Worm (Caenorhabditis elegans) whole organism, late embryonic: ENCODE data around the gene fan-1.
"Not testable (repeated sequence)": the region's sequence is repeated elsewhere in the genome, so short reads cannot be mapped to it uniquely, and the experiment has no call there.

Experiments
- C38D4.7 ChIP-seq: fragments of 200-800 bp; sonication (Bioruptor generic); optimal IDR thresholded peaks from 2 replicates; lab custom pipeline; 2018; ENCODE audit warnings: mild to moderate bottlenecking, missing genetic modification characterization, moderate library complexity, missing compliant biosample characterization
- F13H6.1 ChIP-seq: sonication (generic microtip); optimal IDR thresholded peaks from 2 replicates; lab custom pipeline; 2016; ENCODE audit warnings: missing genetic modification characterization, missing compliant biosample characterization
- ama-1 ChIP-seq: fragments of 150-350 bp; optimal IDR thresholded peaks from 2 replicates; lab custom pipeline; 2014
- ceh-14 ChIP-seq: sonication (generic microtip); optimal IDR thresholded peaks from 2 replicates; lab custom pipeline; 2016; ENCODE audit warnings: missing genotype, missing genetic modification characterization, missing compliant biosample characterization
- ceh-19 ChIP-seq: fragments of 200-800 bp; sonication (Bioruptor generic); optimal IDR thresholded peaks from 2 replicates; lab custom pipeline; 2018; ENCODE audit warnings: mild to moderate bottlenecking, missing genetic modification characterization, missing compliant biosample characterization
- ceh-2 ChIP-seq: sonication (generic microtip); optimal IDR thresholded peaks from 2 replicates; lab custom pipeline; 2016; ENCODE audit warnings: missing genotype, missing genetic modification characterization, missing compliant biosample characterization
- ceh-22 ChIP-seq: sonication (generic microtip); optimal IDR thresholded peaks from 2 replicates; lab custom pipeline; 2017; ENCODE audit warnings: missing biosample characterization, missing genetic modification characterization
- ceh-24 ChIP-seq: sonication (generic microtip); optimal IDR thresholded peaks from 2 replicates; lab custom pipeline; 2016; ENCODE audit warnings: mild to moderate bottlenecking, missing genetic modification characterization, missing compliant biosample characterization
- ceh-34 ChIP-seq: sonication (generic microtip); optimal IDR thresholded peaks from 2 replicates; lab custom pipeline; 2016; ENCODE audit warnings: mild to moderate bottlenecking, missing genetic modification characterization, missing compliant biosample characterization
- ceh-48 ChIP-seq: sonication (generic microtip); optimal IDR thresholded peaks from 2 replicates; lab custom pipeline; 2016; ENCODE audit warnings: missing genetic modification characterization, inconsistent platforms, missing compliant biosample characterization
- ceh-6 ChIP-seq: fragments of 200-800 bp; sonication (Bioruptor generic); optimal IDR thresholded peaks from 2 replicates; lab custom pipeline; 2018; ENCODE audit warnings: mild to moderate bottlenecking, missing genetic modification characterization, missing compliant biosample characterization
- dve-1 ChIP-seq: sonication (generic microtip); optimal IDR thresholded peaks from 2 replicates; lab custom pipeline; 2017; ENCODE audit warnings: antibody characterized with exemption, mild to moderate bottlenecking, missing genetic modification characterization, missing compliant biosample characterization
- fax-1 ChIP-seq: sonication (generic microtip); optimal IDR thresholded peaks from 2 replicates; lab custom pipeline; 2016; ENCODE audit warnings: missing genotype, missing genetic modification characterization, missing compliant biosample characterization
- fkh-10 ChIP-seq: fragments of 150-350 bp; optimal IDR thresholded peaks from 2 replicates; lab custom pipeline; 2014; ENCODE audit warnings: missing biosample characterization, missing genetic modification reagents, missing genetic modification characterization
- gmeb-2 ChIP-seq: sonication (generic microtip); optimal IDR thresholded peaks from 2 replicates; lab custom pipeline; 2016; ENCODE audit warnings: missing genetic modification characterization, inconsistent platforms, missing compliant biosample characterization
- hlh-15 ChIP-seq: sonication (generic microtip); optimal IDR thresholded peaks from 2 replicates; lab custom pipeline; 2016; ENCODE audit warnings: missing genetic modification characterization, missing compliant biosample characterization
- hlh-6 ChIP-seq: sonication (generic microtip); optimal IDR thresholded peaks from 2 replicates; lab custom pipeline; 2016; ENCODE audit warnings: missing genotype, missing genetic modification characterization, missing compliant biosample characterization
- lim-6 ChIP-seq: sonication (generic microtip); optimal IDR thresholded peaks from 2 replicates; lab custom pipeline; 2016; ENCODE audit warnings: missing genetic modification characterization, missing compliant biosample characterization
- lin-11 ChIP-seq: fragments of 200-800 bp; sonication (Bioruptor generic); optimal IDR thresholded peaks from 2 replicates; lab custom pipeline; 2018; ENCODE audit warnings: mild to moderate bottlenecking, missing genetic modification characterization, missing compliant biosample characterization
- madf-2 ChIP-seq: sonication (generic microtip); optimal IDR thresholded peaks from 2 replicates; lab custom pipeline; 2017; ENCODE audit warnings: missing genetic modification characterization, missing compliant biosample characterization
- mec-3 ChIP-seq: sonication (generic microtip); optimal IDR thresholded peaks from 2 replicates; lab custom pipeline; 2016; ENCODE audit warnings: borderline replicate concordance, missing genetic modification characterization, missing compliant biosample characterization
- nfya-1 ChIP-seq: sonication (generic microtip); optimal IDR thresholded peaks from 2 replicates; lab custom pipeline; 2017; ENCODE audit warnings: missing genetic modification characterization, mild to moderate bottlenecking, missing compliant biosample characterization, antibody characterized with exemption, moderate library complexity
- pag-3 ChIP-seq: sonication (generic microtip); optimal IDR thresholded peaks from 2 replicates; lab custom pipeline; 2016; ENCODE audit warnings: missing compliant biosample characterization, missing genetic modification characterization, borderline replicate concordance
- pat-9 ChIP-seq: fragments of 200-800 bp; sonication (Bioruptor generic); optimal IDR thresholded peaks from 2 replicates; lab custom pipeline; 2018; ENCODE audit warnings: mild to moderate bottlenecking, missing genetic modification characterization, moderate library complexity, missing compliant biosample characterization
- pax-1 ChIP-seq: fragments of 150-350 bp; optimal IDR thresholded peaks from 2 replicates; lab custom pipeline; 2014; ENCODE audit warnings: missing biosample characterization, missing genetic modification characterization
- pqm-1 ChIP-seq: sonication (generic microtip); optimal IDR thresholded peaks from 2 replicates; lab custom pipeline; 2016; ENCODE audit warnings: missing genetic modification characterization, missing compliant biosample characterization
- ref-2 ChIP-seq: sonication (generic microtip); optimal IDR thresholded peaks from 2 replicates; lab custom pipeline; 2016; ENCODE audit warnings: missing genetic modification characterization, missing compliant biosample characterization
- rnt-1 ChIP-seq: sonication (generic microtip); optimal IDR thresholded peaks from 2 replicates; lab custom pipeline; 2016; ENCODE audit warnings: missing genetic modification characterization, missing compliant biosample characterization
- sdc-2 ChIP-seq: sonication (generic microtip); optimal IDR thresholded peaks from 2 replicates; lab custom pipeline; 2016; ENCODE audit warnings: missing genotype, missing genetic modification characterization, missing compliant biosample characterization
- sox-2 ChIP-seq: fragments of 200-800 bp; sonication (Bioruptor generic); IDR thresholded peaks from 2 replicates; pipeline ENCODE4 v1.3.6; 2022; ENCODE audit warnings: missing genetic modification reagents, missing genetic modification characterization, missing compliant biosample characterization
- syd-9 ChIP-seq: sonication (generic microtip); optimal IDR thresholded peaks from 2 replicates; lab custom pipeline; 2016; ENCODE audit warnings: mild to moderate bottlenecking, missing genetic modification characterization, moderate library complexity, missing compliant biosample characterization
- ttx-3 ChIP-seq: sonication (generic microtip); optimal IDR thresholded peaks from 2 replicates; lab custom pipeline; 2016; ENCODE audit warnings: missing genetic modification reagents, missing genetic modification characterization, missing compliant biosample characterization
- unc-86 ChIP-seq: sonication (generic microtip); optimal IDR thresholded peaks from 2 replicates; lab custom pipeline; 2016; ENCODE audit warnings: missing genetic modification characterization, missing compliant biosample characterization
- ztf-16 ChIP-seq: sonication (generic microtip); optimal IDR thresholded peaks from 2 replicates; lab custom pipeline; 2017; ENCODE audit warnings: missing genetic modification characterization, missing compliant biosample characterization

The fan-1 gene

DNA sequence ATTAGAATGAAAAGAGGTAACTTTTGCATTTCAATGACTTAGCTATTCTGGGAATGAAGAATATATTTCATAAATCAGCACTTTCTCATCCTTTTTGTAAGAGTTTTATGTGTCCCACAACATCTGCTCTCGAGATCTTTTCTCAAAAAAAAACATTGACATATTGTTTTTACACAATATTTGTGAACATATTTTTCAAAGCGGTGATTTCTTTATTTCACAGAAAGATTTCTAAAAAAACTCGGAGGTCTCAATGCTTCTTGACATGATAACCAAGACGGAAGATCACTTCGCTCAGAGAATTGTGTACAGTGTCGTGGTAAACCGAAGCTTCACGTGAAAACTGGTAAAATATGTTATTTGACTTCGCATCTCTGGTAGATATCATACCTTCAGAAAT is 47.4 kb downstream of the fan-1 start, which contains the start of gene F38A5.22:
Gene F38A5.22 (minus strand): TSS at position 29 of the 400 bp plus-strand sequence.
- TF ChIP-seq unc-86 (no peak), pax-1 (tag; lab: Kevin White, UChicago) (no peak), ztf-16 (tag; lab: Kevin White, UChicago) (no peak), fkh-10 (no peak), lim-6 (tag; lab: Kevin White, UChicago) (no peak), F13H6.1 (no peak), lin-11 (tag; lab: Kevin White, UChicago) (no peak), ceh-22 (no peak)

DNA sequence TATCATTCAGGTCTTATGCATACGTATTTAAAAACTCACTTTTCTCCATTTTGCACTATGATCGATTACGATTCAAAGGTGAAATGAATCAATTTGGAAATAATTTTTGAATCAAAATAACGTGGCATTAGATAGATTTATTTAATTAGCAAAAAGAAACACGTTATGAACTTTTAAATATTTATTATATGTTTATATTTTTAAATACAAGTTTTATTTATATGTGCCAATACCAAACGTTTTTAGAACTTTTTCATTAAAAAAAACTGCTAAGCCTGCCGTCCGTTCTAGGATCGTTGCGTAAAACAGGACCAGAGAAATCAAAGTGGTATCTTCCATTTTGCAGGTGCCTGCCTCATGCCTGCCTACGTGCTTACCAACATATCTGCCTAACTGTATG is 48.8 kb downstream of the fan-1 start, which contains the start of gene F38A5.6:
Gene F38A5.6 (minus strand): TSS at position 101 of the 400 bp plus-strand sequence.
- TF ChIP-seq gmeb-2 (tag; lab: Kevin White, UChicago) (no peak), madf-2 (no peak), ceh-19 (GFP tag; lab: Kevin White, UChicago) (no peak), ttx-3 (no peak), sdc-2 (tag; lab: Kevin White, UChicago) (no peak), hlh-15 (tag; lab: Kevin White, UChicago) (no peak), ceh-24 (no peak), syd-9 (no peak), nfya-1 (tag; lab: Kevin White, UChicago) (no peak), ceh-6 (GFP tag; lab: Kevin White, UChicago) (no peak), mec-3 (no peak), fax-1 (tag; lab: Kevin White, UChicago) (no peak), rnt-1 (no peak), ceh-2 (tag; lab: Kevin White, UChicago) (no peak), ceh-14 (tag; lab: Kevin White, UChicago) (no peak), unc-86 (no peak), hlh-6 (no peak), dve-1 (tag; lab: Kevin White, UChicago) (no peak), pat-9 (tag; lab: Kevin White, UChicago) (no peak), pag-3 (no peak)

DNA sequence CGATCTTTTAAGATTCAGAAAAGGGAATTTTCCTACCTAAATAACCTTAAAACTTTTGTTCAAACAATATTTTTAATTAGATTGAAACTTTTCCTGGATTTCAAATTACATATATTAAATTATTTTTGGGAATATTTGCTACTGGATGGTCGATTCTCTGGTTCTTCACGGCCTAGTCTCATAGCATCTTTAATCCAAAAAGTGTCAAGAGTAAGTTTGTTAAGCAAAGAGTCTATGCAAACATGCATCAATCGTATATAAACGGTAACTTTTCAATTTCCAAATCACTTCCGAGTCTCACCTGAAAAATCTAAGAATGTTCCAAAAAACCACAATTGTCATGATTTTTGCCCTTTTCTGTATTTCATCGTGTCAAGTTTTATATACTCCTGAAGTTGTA is 49.4 kb downstream of the fan-1 start, which contains the start of gene nspb-4:
Gene nspb-4 (plus strand): TSS at position 301 of the 400 bp plus-strand sequence.
- not testable (repeated sequence) for TF ChIP-seq ama-1; sox-2 (GFP tag; lab: Robert Waterston, UW); ceh-22

DNA sequence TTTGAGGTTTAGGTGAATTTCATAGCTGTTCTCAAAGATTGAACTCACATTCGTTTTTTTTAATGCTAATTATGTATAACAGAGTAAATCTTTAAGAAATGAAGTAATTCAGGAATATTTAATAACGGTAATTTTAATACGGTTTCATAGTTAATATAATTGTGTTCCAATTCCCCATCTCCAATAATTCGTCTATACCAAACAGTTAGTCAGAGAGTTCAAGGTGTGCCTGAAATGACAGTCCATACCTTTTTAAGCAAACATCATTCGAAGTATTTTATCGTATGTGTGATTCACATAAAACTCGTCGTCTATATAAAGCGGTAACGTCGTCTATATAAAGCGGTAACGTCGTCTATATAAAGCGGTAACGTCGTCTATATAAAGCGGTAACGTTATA is 50.3 kb downstream of the fan-1 start, which contains the start of gene nspb-5:
Gene nspb-5 (plus strand): TSS at position 301 of the 400 bp plus-strand sequence.
- not testable (repeated sequence) for TF ChIP-seq ceh-34 (tag; lab: Kevin White, UChicago); lim-6 (tag; lab: Kevin White, UChicago); pag-3
- TF ChIP-seq, all 69 proteins: peak for 0; not testable (repeated sequence) for 69

DNA sequence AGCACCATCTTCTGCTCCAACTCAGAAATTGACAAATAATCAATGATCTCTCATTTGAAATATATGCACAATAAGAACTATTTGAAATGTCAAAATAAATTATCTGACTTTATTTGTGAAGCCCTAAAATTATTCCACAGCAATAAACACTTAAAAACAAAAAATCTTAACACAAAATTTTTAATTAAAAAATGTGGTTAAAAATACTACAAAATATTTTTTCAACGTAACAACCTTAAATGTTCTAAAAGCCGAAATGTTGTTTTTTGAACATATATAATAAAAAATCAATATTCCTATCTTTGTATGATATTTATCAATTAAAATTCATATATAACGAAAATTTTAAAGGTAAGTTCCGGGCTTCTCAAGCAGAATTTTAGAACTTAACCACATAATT is 51.0 kb downstream of the fan-1 start, which contains the start of gene F38A5.8:
Gene F38A5.8 (plus strand): TSS at position 301 of the 400 bp plus-strand sequence.
- TF ChIP-seq C38D4.7 = no peak
- TF ChIP-seq ceh-48 (tag; lab: Kevin White, UChicago) = no peak
- TF ChIP-seq ceh-19 (GFP tag; lab: Kevin White, UChicago) = no peak
- no peak for TF ChIP-seq gmeb-2 (tag; lab: Kevin White, UChicago)
- no peak for TF ChIP-seq pqm-1 (tag; lab: Kevin White, UChicago)
- TF ChIP-seq nfya-1 (tag; lab: Kevin White, UChicago) = no peak
- TF ChIP-seq ref-2 (tag; lab: Kevin White, UChicago) = no peak
